Fruit fly (Drosophila melanogaster): ENCODE data around the gene CG42237.

DNA sequence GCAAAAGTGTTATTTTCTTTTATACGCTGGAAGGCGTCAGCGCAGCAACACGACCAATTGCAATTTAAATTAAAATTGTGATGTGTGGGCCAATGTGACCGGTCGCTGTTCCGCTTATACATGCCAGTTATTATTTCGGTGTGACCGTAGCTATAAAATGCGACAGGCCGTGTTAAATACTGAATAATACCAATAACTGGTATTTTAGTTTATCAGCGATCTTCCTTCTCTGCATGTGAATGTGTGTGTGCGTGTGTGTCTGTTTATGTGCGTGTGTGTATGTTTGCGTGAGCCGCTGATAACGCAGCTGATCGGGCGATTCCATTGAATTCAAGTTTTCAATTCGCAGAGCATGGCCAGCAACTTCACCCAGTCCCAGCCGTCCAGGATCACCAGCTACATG is 13.8 kb downstream of the CG42237 start, which contains the start of the genes CG32638, CG15717 and MFS10:
- TF ChIP-seq CG14655 (GFP tag; optimal IDR thresholded peaks at IDR 0.05): no peak
- no peak for TF ChIP-seq EcR (GFP tag; optimal IDR thresholded peaks at IDR 0.05)
